Worm (Caenorhabditis elegans) whole organism, L1 larva: ENCODE data around the gene ZK856.14.

Experiments
- aly-2 ChIP-seq: fragments of 150-350 bp; optimal IDR thresholded peaks from 2 replicates; lab custom pipeline; 2014; ENCODE audit warnings: missing biosample characterization, missing genetic modification characterization
- ces-1 ChIP-seq: fragments of 150-350 bp; optimal IDR thresholded peaks from 2 replicates; lab custom pipeline; 2014; ENCODE audit warnings: missing biosample characterization, missing genetic modification reagents, missing genetic modification characterization
- egl-13 ChIP-seq: sonication (generic microtip); optimal IDR thresholded peaks from 2 replicates; lab custom pipeline; 2016; ENCODE audit warnings: missing genotype, missing genetic modification reagents, missing genetic modification characterization, missing compliant biosample characterization
- mdl-1 ChIP-seq, 2 experiments: fragments of 150-350 bp; optimal IDR thresholded peaks; 2 replicates each; lab custom pipeline; 2014 to 2017; ENCODE audit warnings: missing biosample characterization in 2 of 2, missing genetic modification characterization in 2 of 2, inconsistent platforms in 1 of 2
- nhr-11 ChIP-seq: fragments of 150-350 bp; optimal IDR thresholded peaks from 2 replicates; lab custom pipeline; 2014; ENCODE audit warnings: missing biosample characterization, missing genetic modification characterization
- pqm-1 ChIP-seq: sonication (generic microtip); optimal IDR thresholded peaks from 3 replicates; lab custom pipeline; 2017; ENCODE audit warnings: missing biosample characterization, missing genetic modification characterization

- TF ChIP-seq pqm-1 (tag; lab: Kevin White, UChicago) (no peak), ces-1 (GFP tag; lab: Kevin White, UChicago) (no peak), nhr-11 (no peak), aly-2 (no peak), mdl-1 (tag; optimal IDR thresholded peaks at IDR 0.05; lab: Kevin White, UChicago) (no peak), egl-13 (tag; lab: Kevin White, UChicago) (no peak)
These were observed 26.7 kb upstream of the ZK856.14 start, which contains the start of gene ZK856.5 for ce11 chrV:10190081-10190556.
